Fruit fly (Drosophila melanogaster) whole organism, embryonic: Measurements from ENCODE around the gene TfIIFbeta.
A peak's percentile ranks its signal among the peaks of the same experiment; 100 is the strongest.

ENCODE experiments used
- ATbp ChIP-seq: fragments of 200-800 bp; sonication (Bioruptor generic); optimal IDR thresholded peaks from 2 replicates; lab custom pipeline; 2017; ENCODE audit warnings: missing biosample characterization, mild to moderate bottlenecking, missing genetic modification characterization, missing genetic modification reagents
- CG10147 ChIP-seq: fragments of 200-800 bp; sonication (Bioruptor generic); optimal IDR thresholded peaks from 2 replicates; lab custom pipeline; 2019; ENCODE audit warnings: missing biosample characterization, mild to moderate bottlenecking, missing genetic modification characterization, moderate library complexity
- CG12769 ChIP-seq: fragments of 200-800 bp; sonication (Bioruptor generic); optimal IDR thresholded peaks from 2 replicates; lab custom pipeline; 2019; ENCODE audit warnings: missing biosample characterization, mild to moderate bottlenecking, missing genetic modification characterization, moderate library complexity
- CG14860 ChIP-seq: fragments of 200-800 bp; sonication (Bioruptor generic); IDR thresholded peaks from 3 replicates; pipeline ENCODE4 v1.3.6; 2022; ENCODE audit warnings: missing biosample characterization, missing genetic modification characterization; ENCODE audit not compliant: partially characterized antibody
- CG15269 ChIP-seq: fragments of 200-800 bp; sonication (Bioruptor generic); optimal IDR thresholded peaks from 2 replicates; lab custom pipeline; 2018; ENCODE audit warnings: missing biosample characterization, mild to moderate bottlenecking, missing genetic modification characterization, moderate library complexity
- CG17568 ChIP-seq: fragments of 200-800 bp; sonication (Bioruptor generic); optimal IDR thresholded peaks from 2 replicates; lab custom pipeline; 2018; ENCODE audit warnings: missing biosample characterization, mild to moderate bottlenecking, missing genetic modification characterization, moderate library complexity
- CG18599 ChIP-seq: fragments of 200-800 bp; sonication (Bioruptor generic); optimal IDR thresholded peaks from 3 replicates; lab custom pipeline; 2017; ENCODE audit warnings: missing biosample characterization, missing genetic modification characterization, mild to moderate bottlenecking, moderate library complexity, missing genetic modification reagents
- CG3726 ChIP-seq: fragments of 200-800 bp; sonication (Bioruptor generic); IDR thresholded peaks from 3 replicates; pipeline ENCODE4, ENCODE4 v1.3.6; 2022; ENCODE audit warnings: missing biosample characterization, missing genetic modification characterization
- CG3995 ChIP-seq: fragments of 200-800 bp; sonication (Bioruptor generic); optimal IDR thresholded peaks from 3 replicates; lab custom pipeline; 2016; ENCODE audit warnings: missing biosample characterization, missing genetic modification characterization
- CG4360 ChIP-seq: fragments of 200-800 bp; sonication (Bioruptor generic); IDR thresholded peaks from 2 replicates; pipeline ENCODE4 v1.3.6; 2022; ENCODE audit warnings: missing biosample characterization, missing genetic modification characterization
- CG7963 ChIP-seq: fragments of 200-800 bp; sonication (Bioruptor generic); IDR thresholded peaks from 3 replicates; pipeline ENCODE4 v1.3.6; 2022; ENCODE audit warnings: missing biosample characterization, missing genetic modification characterization; ENCODE audit not compliant: partially characterized antibody
- CG8924 ChIP-seq: fragments of 200-800 bp; optimal IDR thresholded peaks from 3 replicates; lab custom pipeline; 2019; ENCODE audit warnings: missing biosample characterization, mild to moderate bottlenecking, missing genetic modification characterization, moderate library complexity
- Dfd ChIP-seq, 2 experiments: fragments of >200 bp; optimal IDR thresholded peaks; 2 replicates each; lab custom pipeline; 2017; ENCODE audit warnings: missing biosample characterization in 2 of 2, missing genetic modification characterization in 2 of 2
- Gsc ChIP-seq: fragments of 200-800 bp; sonication (Bioruptor generic); IDR thresholded peaks from 2 replicates; pipeline ENCODE4 v1.3.6; 2022; ENCODE audit warnings: missing biosample characterization, missing genetic modification characterization
- HLH4C ChIP-seq: fragments of 200-800 bp; sonication (Bioruptor generic); IDR thresholded peaks from 3 replicates; pipeline ENCODE4 v1.3.6; 2022; ENCODE audit warnings: missing biosample characterization, missing genetic modification characterization; ENCODE audit not compliant: partially characterized antibody
- HLH54F ChIP-seq: fragments of 200-800 bp; sonication (Bioruptor generic); optimal IDR thresholded peaks from 3 replicates; lab custom pipeline; 2016; ENCODE audit warnings: missing biosample characterization, missing genetic modification characterization
- Hr51 ChIP-seq, 2 experiments: fragments of 200-800 bp; sonication (Bioruptor generic); optimal IDR thresholded peaks; 2 replicates in 1 of 2; 3 replicates in 1 of 2; lab custom pipeline; 2016 to 2018; ENCODE audit warnings: missing biosample characterization in 2 of 2, missing genetic modification characterization in 2 of 2, mild to moderate bottlenecking in 1 of 2, moderate library complexity in 1 of 2
- MTF-1 ChIP-seq: fragments of 200-800 bp; sonication (Bioruptor generic); optimal IDR thresholded peaks from 2 replicates; lab custom pipeline; 2018; ENCODE audit warnings: missing biosample characterization, mild to moderate bottlenecking, missing genetic modification characterization, borderline replicate concordance
- Mad ChIP-seq: fragments of 200-800 bp; sonication (Bioruptor generic); optimal IDR thresholded peaks from 2 replicates; lab custom pipeline; 2016; ENCODE audit warnings: missing biosample characterization, missing genetic modification characterization
- Nf-YB ChIP-seq: fragments of 200-800 bp; sonication (Bioruptor generic); optimal IDR thresholded peaks from 3 replicates; lab custom pipeline; 2019; ENCODE audit warnings: missing biosample characterization, mild to moderate bottlenecking, missing genetic modification characterization, moderate library complexity
- Ptx1 ChIP-seq: fragments of 200-800 bp; sonication (Bioruptor generic); IDR thresholded peaks from 2 replicates; pipeline ENCODE4 v1.3.6; 2022; ENCODE audit warnings: missing biosample characterization, missing genetic modification characterization
- Sox100B ChIP-seq: fragments of 200-800 bp; sonication (Bioruptor generic); optimal IDR thresholded peaks from 3 replicates; lab custom pipeline; 2018; ENCODE audit warnings: missing biosample characterization, mild to moderate bottlenecking, missing genetic modification characterization
- Spps ChIP-seq: fragments of 200-800 bp; sonication (Bioruptor generic); optimal IDR thresholded peaks from 2 replicates; lab custom pipeline; 2018; ENCODE audit warnings: missing biosample characterization, mild to moderate bottlenecking, missing genetic modification characterization
- TFAM ChIP-seq: fragments of 200-800 bp; sonication (Bioruptor generic); optimal IDR thresholded peaks from 2 replicates; lab custom pipeline; 2017; ENCODE audit warnings: missing biosample characterization, missing genetic modification characterization, inconsistent platforms
- ab ChIP-seq: fragments of 200-800 bp; sonication (Bioruptor generic); optimal IDR thresholded peaks from 2 replicates; lab custom pipeline; 2016; ENCODE audit warnings: missing biosample characterization, missing genetic modification characterization
- ato ChIP-seq: fragments of 200-800 bp; sonication (Bioruptor generic); IDR thresholded peaks from 2 replicates; pipeline ENCODE4 v1.3.6; 2022; ENCODE audit warnings: missing biosample characterization, missing genetic modification characterization; ENCODE audit not compliant: partially characterized antibody
- bcd ChIP-seq: fragments of 200-800 bp; sonication (Bioruptor generic); optimal IDR thresholded peaks from 2 replicates; lab custom pipeline; 2017; ENCODE audit warnings: missing biosample characterization, mild to moderate bottlenecking, missing genetic modification characterization
- br ChIP-seq: fragments of >200 bp; optimal IDR thresholded peaks from 2 replicates; lab custom pipeline; 2017
- chif ChIP-seq, 2 experiments: fragments of 200-800 bp; sonication (Bioruptor generic); optimal IDR thresholded peaks; 3 replicates each; lab custom pipeline; 2016; ENCODE audit warnings: missing biosample characterization in 2 of 2, missing genetic modification characterization in 2 of 2
- chinmo ChIP-seq: fragments of 200-800 bp; sonication (Bioruptor generic); IDR thresholded peaks from 4 replicates; pipeline ENCODE4 v1.3.6; 2022; ENCODE audit warnings: missing biosample characterization, missing genetic modification characterization; ENCODE audit not compliant: partially characterized antibody
- dan ChIP-seq: fragments of 200-800 bp; sonication (Bioruptor generic); IDR thresholded peaks from 2 replicates; pipeline ENCODE4 v1.3.6; 2022; ENCODE audit warnings: missing biosample characterization, missing genetic modification characterization
- dati ChIP-seq: fragments of 200-800 bp; sonication (Bioruptor generic); IDR thresholded peaks from 2 replicates; pipeline ENCODE4 v1.3.6; 2022; ENCODE audit warnings: missing biosample characterization, missing genetic modification characterization
- dmrt11E ChIP-seq: fragments of 200-800 bp; sonication (Bioruptor generic); optimal IDR thresholded peaks from 3 replicates; lab custom pipeline; 2018; ENCODE audit warnings: missing biosample characterization, mild to moderate bottlenecking, missing genetic modification characterization, moderate library complexity
- fd3F ChIP-seq: fragments of 200-800 bp; sonication (Bioruptor generic); optimal IDR thresholded peaks from 2 replicates; lab custom pipeline; 2018; ENCODE audit warnings: missing biosample characterization, mild to moderate bottlenecking, missing genetic modification characterization, moderate library complexity
- fd64A ChIP-seq: fragments of 200-800 bp; sonication (Bioruptor generic); optimal IDR thresholded peaks from 3 replicates; lab custom pipeline; 2018; ENCODE audit warnings: missing biosample characterization, mild to moderate bottlenecking, missing genetic modification characterization
- hbn ChIP-seq: fragments of 200-800 bp; sonication (Bioruptor generic); IDR thresholded peaks from 2 replicates; pipeline ENCODE4 v1.3.6; 2022; ENCODE audit warnings: missing biosample characterization, missing genetic modification characterization; ENCODE audit not compliant: partially characterized antibody
- ind ChIP-seq: fragments of 200-800 bp; sonication (Bioruptor generic); optimal IDR thresholded peaks from 3 replicates; lab custom pipeline; 2016; ENCODE audit warnings: missing biosample characterization, missing genetic modification characterization
- kay ChIP-seq: fragments of 200-800 bp; sonication (Bioruptor generic); optimal IDR thresholded peaks from 2 replicates; lab custom pipeline; 2016; ENCODE audit warnings: missing biosample characterization, missing genetic modification characterization
- kni ChIP-seq: fragments of 200-800 bp; sonication (Bioruptor generic); optimal IDR thresholded peaks from 3 replicates; lab custom pipeline; 2017; ENCODE audit warnings: mild to moderate bottlenecking, missing biosample characterization, missing genetic modification reagents, missing genetic modification characterization
- oc ChIP-seq: fragments of 200-800 bp; sonication (Bioruptor generic); optimal IDR thresholded peaks from 2 replicates; lab custom pipeline; 2018; ENCODE audit warnings: missing biosample characterization, mild to moderate bottlenecking, missing genetic modification characterization, moderate library complexity
- odd ChIP-seq: fragments of 200-800 bp; sonication (Bioruptor generic); optimal IDR thresholded peaks from 2 replicates; lab custom pipeline; 2017; ENCODE audit warnings: missing biosample characterization, mild to moderate bottlenecking, missing genetic modification characterization
- onecut ChIP-seq: fragments of 200-800 bp; sonication (Bioruptor generic); IDR thresholded peaks from 2 replicates; pipeline ENCODE4 v1.3.6; 2022; ENCODE audit warnings: missing biosample characterization, missing genetic modification characterization
- sisA ChIP-seq: fragments of 200-800 bp; sonication (Bioruptor generic); IDR thresholded peaks from 2 replicates; pipeline ENCODE4 v1.3.6; 2022; ENCODE audit warnings: missing biosample characterization, missing genetic modification characterization
- so ChIP-seq: fragments of 200-800 bp; sonication (Bioruptor generic); IDR thresholded peaks from 3 replicates; pipeline ENCODE4 v1.3.6; 2022; ENCODE audit warnings: missing biosample characterization, missing genetic modification characterization
- sug ChIP-seq: fragments of 200-800 bp; optimal IDR thresholded peaks from 2 replicates; lab custom pipeline; 2019; ENCODE audit warnings: missing biosample characterization, mild to moderate bottlenecking, missing genetic modification characterization, moderate library complexity
- tgo ChIP-seq: fragments of 200-800 bp; sonication (Bioruptor generic); IDR thresholded peaks from 3 replicates; pipeline ENCODE4 v1.3.6; 2022; ENCODE audit warnings: missing biosample characterization, missing genetic modification characterization
- wor ChIP-seq: fragments of 200-800 bp; sonication (Bioruptor generic); IDR thresholded peaks from 2 replicates; pipeline ENCODE4 v1.3.6; 2022; ENCODE audit warnings: missing biosample characterization, missing genetic modification characterization
- z ChIP-seq: fragments of 200-800 bp; sonication (Bioruptor generic); IDR thresholded peaks from 3 replicates; pipeline ENCODE4 v1.3.6; 2022; ENCODE audit warnings: missing biosample characterization, missing genetic modification characterization

The TfIIFbeta gene

DNA sequence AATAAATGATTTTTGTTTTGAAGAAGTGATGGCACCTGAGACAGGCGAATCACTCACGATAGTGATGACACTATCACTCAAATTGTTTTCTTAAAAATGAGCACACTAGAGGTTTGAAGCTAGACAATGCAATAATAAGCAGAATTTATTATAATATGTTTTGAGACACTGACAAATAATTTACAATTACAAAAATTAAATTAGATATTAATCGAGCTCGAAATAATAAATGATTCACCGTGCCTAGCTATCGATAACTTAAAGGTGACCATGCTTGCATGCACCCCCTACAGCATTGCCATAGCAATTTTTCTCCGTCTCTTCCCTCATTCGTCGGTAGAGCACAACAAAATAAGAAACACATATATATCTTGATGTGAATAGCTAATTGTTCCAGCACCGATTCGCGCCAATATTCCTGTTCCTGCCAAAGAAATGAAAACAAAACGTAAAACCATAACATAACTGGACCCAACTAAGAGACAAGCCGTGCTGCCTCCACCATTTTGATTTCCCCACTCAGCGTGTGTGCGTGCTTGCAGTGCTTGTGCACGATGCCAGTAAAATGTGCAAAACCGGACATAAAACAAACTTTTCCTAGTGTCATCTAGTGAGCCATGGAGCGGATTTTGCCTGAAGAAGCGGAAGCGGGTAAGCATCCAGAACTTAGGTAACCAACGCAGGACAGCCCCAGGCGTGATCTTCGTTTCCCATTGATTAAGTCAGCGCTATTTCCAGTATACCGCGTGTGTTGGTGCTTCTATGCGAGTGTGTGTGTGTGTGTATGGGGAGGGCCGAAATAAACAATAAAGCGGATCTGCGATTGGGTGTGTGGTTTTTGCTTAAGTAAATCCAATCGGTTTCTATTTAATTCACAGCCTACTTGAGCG lies 6.4 kb downstream of the TfIIFbeta start, which contains the start of the genes MED7 and Cap-H2 (continued):
- TF ChIP-seq CG7963 (GFP tag; lab: Robert Waterston, UW): peak; percentile 97
- peak; percentile 69 for TF ChIP-seq CG12769 (tag; lab: Kevin White, UChicago)
- peak; percentile 41 for TF ChIP-seq Sox100B (GFP tag; lab: Kevin White, UChicago)
- peak; percentile 87 for TF ChIP-seq sisA (GFP tag; lab: Robert Waterston, UW)
- no peak for TF ChIP-seq oc (tag; lab: Kevin White, UChicago)
- peak; percentile 55 for TF ChIP-seq Nf-YB (GFP tag; lab: Kevin White, UChicago)
- TF ChIP-seq HLH54F (GFP tag; lab: Kevin White, UChicago): peak; percentile 84
- peak; percentile 82 for TF ChIP-seq tgo (GFP tag; lab: Robert Waterston, UW)
- TF ChIP-seq odd (GFP tag; lab: Kevin White, UChicago): peak; percentile 8
- TF ChIP-seq hbn (GFP tag; lab: Robert Waterston, UW): peak; percentile 99
- TF ChIP-seq CG18599 (GFP tag; lab: Kevin White, UChicago): no peak
- peak; percentile 89 for TF ChIP-seq Ptx1
- TF ChIP-seq kni (GFP tag; lab: Kevin White, UChicago): no peak
- peak; percentile 96 for TF ChIP-seq chinmo (GFP tag; lab: Robert Waterston, UW)
- peak; percentile 80 for TF ChIP-seq Mad (GFP tag; lab: Kevin White, UChicago)
- TF ChIP-seq ind (GFP tag; lab: Kevin White, UChicago): peak; percentile 92
- TF ChIP-seq CG4360: peak; percentile 37; the same call in 1 of the 2 replicates
- TF ChIP-seq sug (tag; lab: Kevin White, UChicago): peak; percentile 89
- TF ChIP-seq fd3F (GFP tag; lab: Kevin White, UChicago): peak; percentile 57
- TF ChIP-seq onecut (GFP tag; lab: Robert Waterston, UW): peak; percentile 30; the same call in 1 of the 2 replicates
- no peak for TF ChIP-seq br (lab: Kevin White, UChicago)
- TF ChIP-seq Hr51 (GFP tag; optimal IDR thresholded peaks at IDR 0.05; lab: Kevin White, UChicago): peak in 1 of 2 experiments; percentile 85
- TF ChIP-seq kay (GFP tag; lab: Kevin White, UChicago): peak; percentile 88
- peak; percentile 97 for TF ChIP-seq HLH4C (GFP tag; lab: Robert Waterston, UW)
- TF ChIP-seq Gsc (GFP tag; lab: Robert Waterston, UW): no peak
- TF ChIP-seq CG15269 (tag; lab: Kevin White, UChicago): no peak
- peak; percentile 42 for TF ChIP-seq ab (GFP tag; lab: Kevin White, UChicago)
- no peak for TF ChIP-seq MTF-1 (GFP tag; lab: Kevin White, UChicago)
- no peak for TF ChIP-seq fd64A (GFP tag; lab: Kevin White, UChicago)
- TF ChIP-seq Dfd (GFP tag; optimal IDR thresholded peaks at IDR 0.05; lab: Kevin White, UChicago): no peak
- TF ChIP-seq dmrt11E (tag; lab: Kevin White, UChicago): peak; percentile 80
- peak; percentile 59 for TF ChIP-seq wor (GFP tag; lab: Robert Waterston, UW)
- 0 out of 2 replicates have a peak, but pooled peaks have one; percentile 18 for TF ChIP-seq dati
- TF ChIP-seq ATbp (GFP tag; lab: Kevin White, UChicago): no peak
- TF ChIP-seq Spps: peak; percentile 61
- TF ChIP-seq z (GFP tag; lab: Robert Waterston, UW): no peak
- TF ChIP-seq TFAM (GFP tag; lab: Kevin White, UChicago): no peak
- peak; percentile 52 for TF ChIP-seq CG10147 (GFP tag; lab: Kevin White, UChicago)
- peak; percentile 78; the same call in 2 of the 3 replicates for TF ChIP-seq so (GFP tag; lab: Robert Waterston, UW)
- peak; percentile 99 for TF ChIP-seq CG14860 (GFP tag; lab: Robert Waterston, UW)
- no peak for TF ChIP-seq CG17568
- no peak for TF ChIP-seq CG3726 (GFP tag; lab: Robert Waterston, UW)
- TF ChIP-seq bcd (GFP tag; lab: Kevin White, UChicago): peak; percentile 64
- TF ChIP-seq dan: no peak
- peak; percentile 74 to 83 for TF ChIP-seq chif (GFP tag; optimal IDR thresholded peaks at IDR 0.05; lab: Kevin White, UChicago)
- peak; percentile 76 for TF ChIP-seq CG8924 (tag; lab: Kevin White, UChicago)
- TF ChIP-seq ato (GFP tag; lab: Robert Waterston, UW): peak; percentile 83
- peak; percentile 100 for TF ChIP-seq CG3995 (GFP tag; lab: Kevin White, UChicago)
